Worm (Caenorhabditis elegans) whole organism, dauer: ENCODE data around the gene srh-21.

Source experiments
- unc-62 ChIP-seq: sonication (generic microtip); optimal IDR thresholded peaks from 2 replicates; lab custom pipeline; 2017; ENCODE audit warnings: missing biosample characterization, missing genetic modification reagents, missing genetic modification characterization

The srh-21 gene

ce11 chrV:4912313-4912712 is 14.2 kb upstream of the srh-21 start, which contains the start of gene H23N18.5:
Gene H23N18.5 (minus strand): TSS chrV:4912381.
- TF ChIP-seq unc-62 (GFP tag; lab: Kevin White, UChicago): no peak

ce11 chrV:4913853-4914252 is 12.6 kb upstream of the srh-21 start:
- TF ChIP-seq unc-62 (GFP tag; lab: Kevin White, UChicago): no peak

ce11 chrV:4914879-4915278 is 11.6 kb upstream of the srh-21 start, which contains the start of gene H23N18.6:
Gene H23N18.6 (minus strand): TSS chrV:4915079.
- no peak for TF ChIP-seq unc-62 (GFP tag; lab: Kevin White, UChicago)

ce11 chrV:4918091-4918624 is 8.3 kb upstream of the srh-21 start, which contains the start of gene C02E7.7:
Gene C02E7.7 (minus strand): TSS chrV:4918574.
- TF ChIP-seq unc-62 (GFP tag; lab: Kevin White, UChicago): no peak

- TF ChIP-seq unc-62 (GFP tag; lab: Kevin White, UChicago): no peak
Measured at ce11 chrV:4918664-4919257, 7.7 kb upstream of the srh-21 start, which contains the start of gene C02E7.6. Gene C02E7.6 (plus strand): TSS chrV:4919207.

ce11 chrV:4920690-4921152 is 5.8 kb upstream of the srh-21 start, which contains the start of the genes C02E7.8 and srh-23:
Gene C02E7.8 (minus strand): TSS chrV:4920790.
Gene srh-23 (plus strand): TSS chrV:4921102.
- TF ChIP-seq unc-62 (GFP tag; lab: Kevin White, UChicago): no peak

ce11 chrV:4922024-4922423 is 4.4 kb upstream of the srh-21 start, which contains the start of gene srh-22:
Gene srh-22 (plus strand): TSS chrV:4922324.
- no peak for TF ChIP-seq unc-62 (GFP tag; lab: Kevin White, UChicago)

- TF ChIP-seq unc-62 (GFP tag; lab: Kevin White, UChicago): no peak
Measured at ce11 chrV:4924618-4925017, 1.9 kb upstream of the srh-21 start, which contains the start of gene srh-20. Gene srh-20 (plus strand): TSS chrV:4924918.

- no peak for TF ChIP-seq unc-62 (GFP tag; lab: Kevin White, UChicago)
Measured at ce11 chrV:4929842-4930241, 3.4 kb downstream of the srh-21 start, which contains the start of gene str-205. Gene str-205 (minus strand): TSS chrV:4929942.

ce11 chrV:4932814-4933213 is 6.3 kb downstream of the srh-21 start, which contains the start of gene C02E7.10:
Gene C02E7.10 (minus strand): TSS chrV:4933045.
- TF ChIP-seq unc-62 (GFP tag; lab: Kevin White, UChicago): no peak

- no peak for TF ChIP-seq unc-62 (GFP tag; lab: Kevin White, UChicago)
Measured at ce11 chrV:4933268-4933667, 6.8 kb downstream of the srh-21 start.

ce11 chrV:4934406-4934805 is 7.9 kb downstream of the srh-21 start, which contains the start of gene catp-2:
Gene catp-2 (plus strand): TSS chrV:4934706.
- TF ChIP-seq unc-62 (GFP tag; lab: Kevin White, UChicago): no peak

ce11 chrV:4935096-4935495 is 8.6 kb downstream of the srh-21 start:
- TF ChIP-seq unc-62 (GFP tag; lab: Kevin White, UChicago): no peak

ce11 chrV:4937337-4937736 is 10.9 kb downstream of the srh-21 start:
- TF ChIP-seq unc-62 (GFP tag; lab: Kevin White, UChicago): no peak

ce11 chrV:4944219-4944618 is 17.7 kb downstream of the srh-21 start, which contains the start of gene str-211:
Gene str-211 (minus strand): TSS chrV:4944319.
- no peak for TF ChIP-seq unc-62 (GFP tag; lab: Kevin White, UChicago)

- no peak for TF ChIP-seq unc-62 (GFP tag; lab: Kevin White, UChicago)
Measured at ce11 chrV:4948635-4949034, 22.2 kb downstream of the srh-21 start, which contains the start of gene str-209. Gene str-209 (plus strand): TSS chrV:4948935.
